Worm (Caenorhabditis elegans) whole organism, L4/young adult: ENCODE data around the gene K02A6.1.

ENCODE experiments used
- dao-5 ChIP-seq: sonication (generic microtip); optimal IDR thresholded peaks from 2 replicates; lab custom pipeline; 2016; ENCODE audit warnings: missing genotype, missing genetic modification characterization, moderate library complexity, missing compliant biosample characterization
- him-1 ChIP-seq: sonication (generic microtip); optimal IDR thresholded peaks from 2 replicates; lab custom pipeline; 2016; ENCODE audit warnings: missing genotype, missing genetic modification reagents, missing genetic modification characterization, missing compliant biosample characterization

ce11 chrX:8185037-8185436 lies 34.5 kb upstream of the K02A6.1 start, which contains the start of gene C17H11.5:
- no peak for TF ChIP-seq dao-5
- no peak for TF ChIP-seq him-1 (tag; lab: Kevin White, UChicago)
